Fruit fly (Drosophila melanogaster): Measurements from ENCODE around the gene CG15543.

- no peak for TF ChIP-seq pan (optimal IDR thresholded peaks at IDR 0.05)
- TF ChIP-seq psq (optimal IDR thresholded peaks at IDR 0.05), result no peak
- no peak for TF ChIP-seq usp (GFP tag; optimal IDR thresholded peaks at IDR 0.05)
- no peak for TF ChIP-seq CG8478 (optimal IDR thresholded peaks at IDR 0.05)
- no peak for TF ChIP-seq Dll (optimal IDR thresholded peaks at IDR 0.05)
- no peak for TF ChIP-seq EcR (GFP tag; optimal IDR thresholded peaks at IDR 0.05)
Observed at dm6 chr3R:30747039-30747438, 4.4 kb downstream of the CG15543 start.
